Worm (Caenorhabditis elegans) whole organism, dauer: ENCODE data around the gene cld-9.

Experiments used
- unc-62 ChIP-seq: sonication (generic microtip); optimal IDR thresholded peaks from 2 replicates; lab custom pipeline; 2017; ENCODE audit warnings: missing biosample characterization, missing genetic modification reagents, missing genetic modification characterization

The cld-9 gene

DNA sequence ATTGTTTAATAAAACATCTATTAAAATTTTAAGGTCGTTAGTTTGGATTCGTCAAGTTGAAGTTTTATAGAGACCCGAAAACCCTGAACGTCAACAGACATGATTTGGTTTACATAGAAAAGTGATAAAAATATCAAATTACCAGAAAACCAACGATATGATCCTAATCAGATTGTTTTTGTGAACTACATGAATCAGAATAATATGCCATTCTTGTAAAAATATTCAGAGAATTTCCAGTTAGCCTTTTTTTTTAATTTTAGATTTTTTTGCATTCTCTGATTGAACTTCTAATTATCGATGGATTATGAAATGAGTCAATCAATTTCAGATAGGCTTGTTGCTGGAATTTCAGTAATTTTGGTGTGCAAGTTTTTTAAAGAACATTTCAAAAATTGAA is 40.6 kb downstream of the cld-9 start, which contains the start of gene srx-96:
srx-96 (plus strand) TSS at position 301 of the 400 bp plus-strand sequence.
- no peak for TF ChIP-seq unc-62

DNA sequence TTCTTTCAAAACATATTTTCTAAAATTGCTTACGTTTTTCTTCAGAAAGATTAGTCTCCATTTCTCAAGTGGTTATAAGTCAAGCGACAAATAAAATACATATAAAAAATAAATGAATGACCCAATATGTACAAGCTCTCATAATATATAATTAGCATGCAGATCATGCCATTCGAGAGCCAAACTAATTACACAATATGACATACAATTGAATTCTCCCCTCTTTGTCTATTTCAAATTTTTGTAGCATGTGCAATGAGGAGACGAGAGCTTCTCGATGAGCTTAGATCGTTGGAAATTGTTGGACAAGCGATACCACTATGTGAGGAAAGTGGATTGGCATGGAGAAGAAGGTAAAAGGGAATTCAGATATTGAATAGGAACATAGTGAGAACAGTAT is 44.4 kb downstream of the cld-9 start, which contains the start of gene hlh-34:
hlh-34 (minus strand) TSS at position 101 of the 400 bp plus-strand sequence.
- TF ChIP-seq unc-62: no peak

- no peak for TF ChIP-seq unc-62
These were observed 47.7 kb downstream of the cld-9 start, which contains the start of gene T01D3.3 for ce11 chrV:13703960-13704359. T01D3.3 (plus strand) TSS chrV:13704271.
